Worm (Caenorhabditis elegans) whole organism, L4/young adult: Measurements from ENCODE around the gene hrpl-1.
A peak's percentile ranks its signal among the peaks of the same experiment; 100 is the strongest.

ENCODE experiments used
- W03F9.2 ChIP-seq: fragments of 150-350 bp; optimal IDR thresholded peaks from 2 replicates; lab custom pipeline; 2014; ENCODE audit warnings: missing biosample characterization, missing genetic modification characterization
- dao-5 ChIP-seq: sonication (generic microtip); optimal IDR thresholded peaks from 2 replicates; lab custom pipeline; 2016; ENCODE audit warnings: missing genotype, missing genetic modification characterization, moderate library complexity, missing compliant biosample characterization
- him-1 ChIP-seq: sonication (generic microtip); optimal IDR thresholded peaks from 2 replicates; lab custom pipeline; 2016; ENCODE audit warnings: missing genotype, missing genetic modification reagents, missing genetic modification characterization, missing compliant biosample characterization

The hrpl-1 gene

ce11 chrII:6898017-6898779 is at the start of gene hrpl-1:
Gene hrpl-1 (plus strand): TSS chrII:6898729.
- TF ChIP-seq dao-5 = no peak
- no peak for TF ChIP-seq W03F9.2
- TF ChIP-seq him-1 (tag; lab: Kevin White, UChicago) = no peak

ce11 chrII:6849308-6849707 is 49.2 kb upstream of the hrpl-1 start:
- TF ChIP-seq him-1 (tag; lab: Kevin White, UChicago) (no peak), W03F9.2 (no peak), dao-5 (no peak)

- no peak for TF ChIP-seq W03F9.2
- no peak for TF ChIP-seq him-1 (tag; lab: Kevin White, UChicago)
- TF ChIP-seq dao-5 = no peak
Observed at ce11 chrII:6851938-6852337, 46.6 kb upstream of the hrpl-1 start, which contains the start of gene C04A2.15. Gene C04A2.15 (plus strand): TSS chrII:6852236.

DNA sequence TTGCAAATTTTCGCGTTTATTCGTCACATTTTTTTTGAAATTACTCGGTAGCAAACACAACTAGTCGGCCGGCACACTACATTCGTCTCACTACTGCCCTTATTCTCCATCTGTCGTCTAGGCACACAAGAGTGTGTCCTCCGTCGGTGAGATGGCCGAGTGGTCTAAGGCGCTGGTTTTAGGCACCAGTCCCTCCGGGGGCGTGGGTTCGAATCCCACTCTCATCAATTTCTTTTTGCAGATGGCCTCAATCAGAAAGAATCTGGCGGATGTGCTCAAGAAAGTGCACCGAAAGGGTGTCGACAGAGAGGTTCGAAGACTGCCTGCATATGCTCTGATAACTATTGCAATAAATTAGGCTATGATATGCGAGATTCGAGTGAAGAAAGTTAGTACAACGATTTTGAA is 45.5 kb upstream of the hrpl-1 start:
- TF ChIP-seq him-1 (tag; lab: Kevin White, UChicago) (peak; percentile 91), W03F9.2 (peak; percentile 14), dao-5 (peak; percentile 24)

- TF ChIP-seq him-1 (tag; lab: Kevin White, UChicago) (no peak), dao-5 (no peak), W03F9.2 (no peak)
Observed at ce11 chrII:6858201-6858600, 40.3 kb upstream of the hrpl-1 start, which contains the start of gene dnj-5. Gene dnj-5 (minus strand): TSS chrII:6858301.

- TF ChIP-seq him-1 (tag; lab: Kevin White, UChicago) (no peak), dao-5 (no peak), W03F9.2 (no peak)
Observed at ce11 chrII:6858835-6859234, 39.7 kb upstream of the hrpl-1 start.

ce11 chrII:6860043-6860442 is 38.5 kb upstream of the hrpl-1 start:
- no peak for TF ChIP-seq dao-5
- TF ChIP-seq W03F9.2 = no peak
- TF ChIP-seq him-1 (tag; lab: Kevin White, UChicago) = no peak

- TF ChIP-seq him-1 (tag; lab: Kevin White, UChicago) (no peak), W03F9.2 (no peak), dao-5 (no peak)
Observed at ce11 chrII:6863652-6864051, 34.9 kb upstream of the hrpl-1 start, which contains the start of gene aff-1. Gene aff-1 (minus strand): TSS chrII:6863752.

- TF ChIP-seq dao-5 = no peak
- no peak for TF ChIP-seq him-1 (tag; lab: Kevin White, UChicago)
- TF ChIP-seq W03F9.2 = no peak
Observed at ce11 chrII:6870803-6871202, 27.7 kb upstream of the hrpl-1 start, which contains the start of gene clhm-1. Gene clhm-1 (minus strand): TSS chrII:6871009.

DNA sequence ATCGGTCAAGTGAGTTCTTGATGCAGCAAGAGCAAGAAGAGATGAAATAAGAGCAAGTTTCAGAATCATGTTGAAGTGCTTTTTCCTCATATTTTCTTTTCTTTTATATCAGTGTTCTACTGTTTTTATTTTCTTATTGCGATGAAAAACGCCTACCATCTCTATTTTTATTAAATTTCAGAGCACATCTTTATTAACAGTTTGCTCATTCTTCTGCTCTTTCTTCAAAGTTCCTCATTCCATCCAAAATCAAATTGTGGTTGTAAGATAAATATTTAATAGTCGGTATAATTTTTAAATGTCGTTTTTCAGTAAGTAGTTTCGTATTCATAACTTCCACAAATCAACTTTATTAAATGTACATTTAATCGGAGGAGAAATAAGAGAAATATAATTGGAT is 26.0 kb upstream of the hrpl-1 start, which contains the start of gene C44B7.5:
Gene C44B7.5, minus strand, starts transcription at position 101 of the 400 bp plus-strand sequence.
- TF ChIP-seq W03F9.2 (no peak), him-1 (tag; lab: Kevin White, UChicago) (no peak), dao-5 (no peak)

DNA sequence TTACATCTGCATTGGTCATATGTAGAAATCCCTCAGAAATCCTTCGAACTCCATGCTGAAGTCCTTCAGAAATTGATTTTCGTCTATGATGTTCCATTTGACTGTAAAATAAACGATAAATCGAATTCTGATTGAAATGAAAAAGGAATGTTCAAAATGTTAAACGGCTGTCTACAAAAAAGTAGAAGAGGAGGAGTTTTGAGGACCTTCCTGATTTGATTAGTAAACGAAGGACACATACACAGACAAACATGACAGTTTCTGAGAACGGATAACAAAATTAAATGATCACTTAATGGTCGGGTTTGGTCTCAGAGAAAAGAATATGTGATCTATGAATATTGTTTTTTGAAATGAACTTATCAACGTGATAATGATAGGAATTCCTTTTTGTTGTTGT is 21.6 kb upstream of the hrpl-1 start, which contains the start of gene slc-36.5:
Gene slc-36.5, minus strand, starts transcription at position 101 of the 400 bp plus-strand sequence.
- TF ChIP-seq dao-5 (no peak), W03F9.2 (no peak), him-1 (tag; lab: Kevin White, UChicago) (no peak)

ce11 chrII:6877881-6878280 is 20.6 kb upstream of the hrpl-1 start:
- no peak for TF ChIP-seq him-1 (tag; lab: Kevin White, UChicago)
- TF ChIP-seq W03F9.2 = no peak
- no peak for TF ChIP-seq dao-5

ce11 chrII:6880067-6880466 is 18.5 kb upstream of the hrpl-1 start, which contains the start of gene C44B7.7:
Gene C44B7.7 (minus strand): TSS chrII:6880167.
- TF ChIP-seq dao-5 (no peak), W03F9.2 (no peak), him-1 (tag; lab: Kevin White, UChicago) (no peak)

DNA sequence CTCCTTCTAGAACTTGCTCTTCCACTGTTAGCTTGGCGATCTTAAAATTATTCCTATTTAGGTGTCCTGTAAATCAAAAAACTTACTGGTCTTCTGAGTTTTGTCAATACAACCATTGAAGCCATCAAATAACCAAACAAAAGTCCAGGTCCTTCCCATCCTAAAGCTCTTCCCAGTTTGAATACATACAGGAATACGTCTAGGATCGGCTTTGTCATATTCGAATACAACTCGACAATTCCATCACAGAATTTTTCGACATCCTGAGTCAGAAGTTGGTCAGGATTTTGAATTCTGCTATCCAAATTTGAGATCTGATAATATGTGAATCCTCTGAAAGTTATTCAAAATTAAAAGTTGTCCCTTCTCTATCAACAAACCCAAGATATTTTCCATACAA is 16.2 kb upstream of the hrpl-1 start:
- TF ChIP-seq him-1 (tag; lab: Kevin White, UChicago) (no peak), W03F9.2 (no peak), dao-5 (no peak)

DNA sequence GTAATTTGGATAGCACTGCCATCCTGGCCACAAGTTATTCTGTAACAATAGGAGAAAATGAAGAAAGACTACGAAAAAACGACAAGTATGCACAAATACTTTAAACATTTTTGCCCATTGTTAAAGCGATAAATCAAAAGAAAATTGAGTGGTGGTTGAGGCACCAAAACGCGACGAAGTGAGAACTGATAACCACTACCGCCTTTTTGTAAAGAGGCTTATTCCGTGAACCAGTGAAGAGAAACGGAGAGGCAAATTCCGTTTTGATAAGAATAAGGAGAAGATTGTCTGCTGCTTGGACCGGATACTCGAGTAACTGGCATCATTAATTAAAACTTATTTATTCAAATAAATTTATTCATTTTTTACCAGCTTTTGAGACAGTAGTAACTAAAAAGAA is 14.8 kb upstream of the hrpl-1 start, which contains the start of gene pmp-1:
Gene pmp-1, minus strand, starts transcription at position 39 of the 400 bp plus-strand sequence.
- TF ChIP-seq him-1 (tag; lab: Kevin White, UChicago) = no peak
- no peak for TF ChIP-seq dao-5
- TF ChIP-seq W03F9.2 = no peak
